Worm (Caenorhabditis elegans): ENCODE measurements around the gene W10G11.2.

DNA sequence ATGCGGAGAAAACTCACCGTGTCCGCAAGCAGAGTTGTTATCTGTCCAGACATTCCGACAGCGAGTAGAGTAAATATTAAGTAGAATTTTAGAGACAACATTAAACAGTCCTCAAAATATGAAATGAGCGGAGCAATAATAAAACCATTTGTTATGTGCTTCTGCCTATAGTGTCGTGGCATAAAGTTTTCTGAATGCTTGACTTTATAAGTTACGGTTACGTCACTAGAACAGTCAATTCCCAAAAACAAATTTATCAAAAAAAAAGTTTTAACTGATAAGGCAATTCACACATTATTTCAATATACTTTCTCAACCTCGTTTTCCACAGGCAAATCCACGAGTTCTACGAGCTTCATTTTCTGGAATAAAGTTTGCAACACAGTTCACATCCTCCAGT is 7.7 kb upstream of the W10G11.2 start, which contains the start of gene clec-127:
- no peak for TF ChIP-seq aptf-3 (GFP tag; IDR thresholded peaks at IDR 0.05)
- no peak for TF ChIP-seq lin-35 (GFP tag; optimal IDR thresholded peaks at IDR 0.05)
- TF ChIP-seq akir-1 (GFP tag; optimal IDR thresholded peaks at IDR 0.05): no peak
- TF ChIP-seq unc-62 (GFP tag; optimal IDR thresholded peaks at IDR 0.05): no peak
- no peak for TF ChIP-seq Y79H2A.3 (GFP tag; conservative IDR thresholded peaks at IDR 0.05)

All from whole organism, young adult.